Fruit fly (Drosophila melanogaster) whole organism, embryonic: Measurements from ENCODE around the gene Zasp66.

Experiments
- BEAF-32 ChIP-seq: fragments of 200-800 bp; sonication (Bioruptor generic); optimal IDR thresholded peaks from 3 replicates; lab custom pipeline; 2017; ENCODE audit warnings: missing biosample characterization, missing genetic modification characterization, mild to moderate bottlenecking, moderate library complexity, missing genetic modification reagents
- Bgb ChIP-seq: fragments of 200-800 bp; sonication (Bioruptor generic); IDR thresholded peaks from 2 replicates; pipeline ENCODE4 v1.3.6; 2022; ENCODE audit warnings: missing biosample characterization, missing genetic modification characterization; ENCODE audit not compliant: partially characterized antibody
- CG13287 ChIP-seq: fragments of 200-800 bp; sonication (Bioruptor generic); IDR thresholded peaks from 2 replicates; pipeline ENCODE4 v1.3.6; 2022; ENCODE audit warnings: missing biosample characterization, missing genetic modification characterization; ENCODE audit not compliant: partially characterized antibody
- CG13894 ChIP-seq: fragments of 200-800 bp; sonication (Bioruptor generic); optimal IDR thresholded peaks from 3 replicates; lab custom pipeline; 2018; ENCODE audit warnings: missing biosample characterization, mild to moderate bottlenecking, missing genetic modification characterization, moderate library complexity
- CG16813 ChIP-seq: fragments of 200-800 bp; sonication (Bioruptor generic); IDR thresholded peaks from 3 replicates; pipeline ENCODE4 v1.3.6; 2022; ENCODE audit warnings: missing biosample characterization, missing genetic modification characterization; ENCODE audit not compliant: partially characterized antibody
- CG1792 ChIP-seq: fragments of 200-800 bp; sonication (Bioruptor generic); optimal IDR thresholded peaks from 2 replicates; lab custom pipeline; 2016; ENCODE audit warnings: missing biosample characterization, missing genetic modification characterization
- CG2116 ChIP-seq: fragments of 200-800 bp; sonication (Bioruptor generic); optimal IDR thresholded peaks from 3 replicates; lab custom pipeline; 2018; ENCODE audit warnings: missing biosample characterization, mild to moderate bottlenecking, missing genetic modification characterization
- CG30020 ChIP-seq: fragments of 200-800 bp; optimal IDR thresholded peaks from 2 replicates; lab custom pipeline; 2019; ENCODE audit warnings: missing biosample characterization, mild to moderate bottlenecking, missing genetic modification characterization, moderate library complexity
- CG32767 ChIP-seq: fragments of 200-800 bp; sonication (Bioruptor generic); IDR thresholded peaks from 2 replicates; pipeline ENCODE4 v1.3.6; 2022; ENCODE audit warnings: missing biosample characterization, missing genetic modification characterization
- CG34224 ChIP-seq: fragments of 200-800 bp; sonication (Bioruptor generic); IDR thresholded peaks from 3 replicates; pipeline ENCODE4 v1.3.6; 2022; ENCODE audit warnings: missing biosample characterization, missing genetic modification characterization; ENCODE audit not compliant: partially characterized antibody
- CG3838 ChIP-seq: fragments of 200-800 bp; sonication (Bioruptor generic); optimal IDR thresholded peaks from 3 replicates; lab custom pipeline; 2016; ENCODE audit warnings: missing biosample characterization, missing genetic modification characterization
- CG4617 ChIP-seq: fragments of 200-800 bp; sonication (Bioruptor generic); optimal IDR thresholded peaks from 3 replicates; lab custom pipeline; 2016; ENCODE audit warnings: missing biosample characterization, missing genetic modification characterization, borderline replicate concordance
- CG5180 ChIP-seq: fragments of 200-800 bp; sonication (Bioruptor generic); optimal IDR thresholded peaks from 3 replicates; lab custom pipeline; 2017; ENCODE audit warnings: missing biosample characterization, missing genetic modification characterization, mild to moderate bottlenecking, moderate library complexity, missing genetic modification reagents
- CG6791 ChIP-seq: fragments of 200-800 bp; sonication (Bioruptor generic); IDR thresholded peaks from 3 replicates; pipeline ENCODE4 v1.3.6; 2022; ENCODE audit warnings: missing biosample characterization, missing genetic modification characterization; ENCODE audit not compliant: partially characterized antibody
- CG7928 ChIP-seq: fragments of 200-800 bp; sonication (Bioruptor generic); optimal IDR thresholded peaks from 2 replicates; lab custom pipeline; 2017; ENCODE audit warnings: missing biosample characterization, mild to moderate bottlenecking, missing genetic modification characterization
- Dad ChIP-seq: fragments of 200-800 bp; sonication (Bioruptor generic); optimal IDR thresholded peaks from 3 replicates; lab custom pipeline; 2016; ENCODE audit warnings: missing biosample characterization, missing genetic modification characterization
- Dll ChIP-seq: fragments of 200-800 bp; sonication (Bioruptor generic); IDR thresholded peaks from 4 replicates; pipeline ENCODE4 v1.3.6; 2022; ENCODE audit warnings: missing biosample characterization, missing genetic modification characterization; ENCODE audit not compliant: partially characterized antibody
- Doc3 ChIP-seq: fragments of 200-800 bp; sonication (Bioruptor generic); IDR thresholded peaks from 3 replicates; pipeline ENCODE4 v1.3.6; 2022; ENCODE audit warnings: missing biosample characterization, missing genetic modification characterization; ENCODE audit not compliant: partially characterized antibody
- Dp ChIP-seq: fragments of 200-800 bp; sonication (Bioruptor generic); optimal IDR thresholded peaks from 2 replicates; lab custom pipeline; 2018; ENCODE audit warnings: missing biosample characterization, mild to moderate bottlenecking, missing genetic modification characterization, moderate library complexity
- Dref ChIP-seq: fragments of 200-800 bp; sonication (Bioruptor generic); IDR thresholded peaks from 2 replicates; pipeline ENCODE4 v1.3.6; 2022; ENCODE audit warnings: missing biosample characterization, missing genetic modification characterization
- E2f2 ChIP-seq: fragments of 200-800 bp; sonication (Bioruptor generic); IDR thresholded peaks from 2 replicates; pipeline ENCODE4 v1.3.6; 2022; ENCODE audit warnings: missing biosample characterization, missing genetic modification characterization
- ERR ChIP-seq: fragments of 200-800 bp; sonication (Bioruptor generic); optimal IDR thresholded peaks from 2 replicates; lab custom pipeline; 2016; ENCODE audit warnings: missing biosample characterization, missing genetic modification characterization
- Ets97D ChIP-seq: fragments of 200-800 bp; sonication (Bioruptor generic); optimal IDR thresholded peaks from 3 replicates; lab custom pipeline; 2016; ENCODE audit warnings: missing biosample characterization, missing genetic modification characterization
- Hr39 ChIP-seq: fragments of >200 bp; optimal IDR thresholded peaks from 2 replicates; lab custom pipeline; 2017
- Hr78 ChIP-seq, 2 experiments: fragments of 200-800 bp in 1 of 2; fragments of >200 bp in 1 of 2; sonication (Bioruptor generic) in 1 of 2; optimal IDR thresholded peaks; 2 replicates each; lab custom pipeline; 2017 to 2019; ENCODE audit warnings: missing biosample characterization in 2 of 2, missing genetic modification characterization in 2 of 2, mild to moderate bottlenecking in 1 of 2, moderate library complexity in 1 of 2
- MBD-R2 ChIP-seq: fragments of 200-800 bp; sonication (Bioruptor generic); IDR thresholded peaks from 2 replicates; pipeline ENCODE4 v1.3.6; 2022; ENCODE audit warnings: missing biosample characterization, missing genetic modification characterization
- MESR4 ChIP-seq: fragments of 200-800 bp; sonication (Bioruptor generic); optimal IDR thresholded peaks from 2 replicates; lab custom pipeline; 2018; ENCODE audit warnings: missing biosample characterization, mild to moderate bottlenecking, missing genetic modification characterization, moderate library complexity
- Opbp ChIP-seq: fragments of 200-800 bp; sonication (Bioruptor generic); IDR thresholded peaks from 3 replicates; pipeline ENCODE4 v1.3.6; 2022; ENCODE audit warnings: missing biosample characterization, missing genetic modification characterization; ENCODE audit not compliant: partially characterized antibody
- Scr ChIP-seq: fragments of 200-800 bp; sonication (Bioruptor generic); IDR thresholded peaks from 2 replicates; pipeline ENCODE4 v1.3.6; 2022; ENCODE audit warnings: missing biosample characterization, missing genetic modification characterization; ENCODE audit not compliant: partially characterized antibody
- Sry-δ ChIP-seq: fragments of 200-800 bp; sonication (Bioruptor generic); optimal IDR thresholded peaks from 2 replicates; lab custom pipeline; 2016; ENCODE audit warnings: missing biosample characterization, missing genetic modification characterization
- ac ChIP-seq: fragments of 200-800 bp; sonication (Bioruptor generic); optimal IDR thresholded peaks from 3 replicates; lab custom pipeline; 2017; ENCODE audit warnings: missing biosample characterization, mild to moderate bottlenecking, missing genetic modification characterization
- amos ChIP-seq: fragments of 200-800 bp; sonication (Bioruptor generic); IDR thresholded peaks from 2 replicates; pipeline ENCODE4 v1.3.6; 2022; ENCODE audit warnings: missing biosample characterization, missing genetic modification characterization; ENCODE audit not compliant: partially characterized antibody
- bbx ChIP-seq: fragments of 200-800 bp; sonication (Bioruptor generic); IDR thresholded peaks from 2 replicates; pipeline ENCODE4 v1.3.6; 2022; ENCODE audit warnings: missing biosample characterization, missing genetic modification characterization; ENCODE audit not compliant: partially characterized antibody
- cato ChIP-seq: fragments of 200-800 bp; sonication (Bioruptor generic); optimal IDR thresholded peaks from 2 replicates; lab custom pipeline; 2016; ENCODE audit warnings: missing biosample characterization, missing genetic modification characterization, borderline replicate concordance
- ci ChIP-seq: fragments of 200-800 bp; sonication (Bioruptor generic); IDR thresholded peaks from 3 replicates; pipeline ENCODE4 v1.3.6; 2022; ENCODE audit warnings: missing biosample characterization, missing genetic modification characterization
- cwo ChIP-seq: fragments of 200-800 bp; sonication (Bioruptor generic); optimal IDR thresholded peaks from 3 replicates; lab custom pipeline; 2017; ENCODE audit warnings: missing biosample characterization, missing genetic modification characterization, mild to moderate bottlenecking, moderate library complexity, missing genetic modification reagents
- gcm ChIP-seq: fragments of 200-800 bp; sonication (Bioruptor generic); optimal IDR thresholded peaks from 2 replicates; lab custom pipeline; 2019; ENCODE audit warnings: missing biosample characterization, mild to moderate bottlenecking, missing genetic modification characterization, moderate library complexity
- inv ChIP-seq: fragments of 200-800 bp; sonication (Bioruptor generic); IDR thresholded peaks from 2 replicates; pipeline ENCODE4 v1.3.6; 2022; ENCODE audit warnings: missing biosample characterization, missing genetic modification characterization; ENCODE audit not compliant: partially characterized antibody
- knrl ChIP-seq: fragments of 200-800 bp; sonication (Bioruptor generic); IDR thresholded peaks from 3 replicates; pipeline ENCODE4 v1.3.6; 2022; ENCODE audit warnings: missing biosample characterization, missing genetic modification characterization; ENCODE audit not compliant: partially characterized antibody
- lola ChIP-seq, 3 experiments: fragments of >200 bp in 2 of 3; fragments of 200-800 bp in 1 of 3; sonication (Bioruptor generic) in 1 of 3; optimal IDR thresholded peaks; 2 replicates each; lab custom pipeline; 2017 to 2019; ENCODE audit warnings: missing biosample characterization in 3 of 3, missing genetic modification characterization in 3 of 3, mild to moderate bottlenecking in 1 of 3, moderate library complexity in 1 of 3
- p53 ChIP-seq: fragments of 200-800 bp; sonication (Bioruptor generic); optimal IDR thresholded peaks from 2 replicates; lab custom pipeline; 2016; ENCODE audit warnings: missing biosample characterization, missing genetic modification characterization
- pzg ChIP-seq: fragments of 200-800 bp; sonication (Bioruptor generic); optimal IDR thresholded peaks from 3 replicates; lab custom pipeline; 2018; ENCODE audit warnings: missing biosample characterization, mild to moderate bottlenecking, missing genetic modification characterization, moderate library complexity
- so ChIP-seq: fragments of 200-800 bp; sonication (Bioruptor generic); IDR thresholded peaks from 3 replicates; pipeline ENCODE4 v1.3.6; 2022; ENCODE audit warnings: missing biosample characterization, missing genetic modification characterization
- trem ChIP-seq: fragments of 200-800 bp; optimal IDR thresholded peaks from 3 replicates; lab custom pipeline; 2019; ENCODE audit warnings: missing biosample characterization, mild to moderate bottlenecking, missing genetic modification characterization, moderate library complexity
- unc-4 ChIP-seq: fragments of 200-800 bp; sonication (Bioruptor generic); IDR thresholded peaks from 2 replicates; pipeline ENCODE4 v1.3.6; 2022; ENCODE audit warnings: missing biosample characterization, missing genetic modification characterization; ENCODE audit not compliant: partially characterized antibody

Gene Zasp66

dm6 chr3L:8623702-8624421 lies at the start of gene Zasp66, which contains the start of gene GAPsec:
Zasp66 (plus strand) TSS chr3L:8624371.
GAPsec (minus strand) TSS chr3L:8623901.
- TF ChIP-seq CG3838 (GFP tag; lab: Kevin White, UChicago) (peak; percentile 83), ci (no peak), Sry-δ (peak; percentile 28), unc-4 (GFP tag; lab: Robert Waterston, UW) (peak; percentile 34; the same call in 1 of the 2 replicates), cwo (GFP tag; lab: Kevin White, UChicago) (no peak), CG16813 (GFP tag; lab: Robert Waterston, UW) (peak; percentile 33; the same call in 2 of the 3 replicates), Dref (peak; percentile 80), Bgb (GFP tag; lab: Robert Waterston, UW) (0 out of 2 replicates have a peak, but pooled peaks have one; percentile 47), amos (GFP tag; lab: Robert Waterston, UW) (peak; percentile 49), CG6791 (GFP tag; lab: Robert Waterston, UW) (peak; percentile 41; the same call in 2 of the 3 replicates), CG1792 (GFP tag; lab: Kevin White, UChicago) (no peak), CG5180 (GFP tag; lab: Kevin White, UChicago) (no peak), Doc3 (GFP tag; lab: Robert Waterston, UW) (peak; percentile 39; the same call in 1 of the 3 replicates), Ets97D (GFP tag; lab: Kevin White, UChicago) (peak; percentile 8), MBD-R2 (peak; percentile 61), CG4617 (GFP tag; lab: Kevin White, UChicago) (peak; percentile 54), MESR4 (GFP tag; lab: Kevin White, UChicago) (peak; percentile 42), Opbp (GFP tag; lab: Robert Waterston, UW) (0 out of 3 replicates have a peak, but pooled peaks have one; percentile 31), Dll (GFP tag; lab: Robert Waterston, UW) (peak; percentile 63; the same call in 2 of the 4 replicates), bbx (GFP tag; lab: Robert Waterston, UW) (peak; percentile 39; the same call in 1 of the 2 replicates), CG32767 (GFP tag; lab: Robert Waterston, UW) (no peak), CG13287 (GFP tag; lab: Robert Waterston, UW) (peak; percentile 70), Hr39 (lab: Kevin White, UChicago) (no peak), Dp (GFP tag; lab: Kevin White, UChicago) (peak; percentile 90), knrl (GFP tag; lab: Robert Waterston, UW) (peak; percentile 19; the same call in 1 of the 3 replicates), BEAF-32 (GFP tag; lab: Kevin White, UChicago) (peak; percentile 41), Dad (GFP tag; lab: Kevin White, UChicago) (no peak), CG30020 (tag; lab: Kevin White, UChicago) (no peak), CG34224 (GFP tag; lab: Robert Waterston, UW) (peak; percentile 63; the same call in 2 of the 3 replicates), CG13894 (tag; lab: Kevin White, UChicago) (no peak), E2f2 (peak; percentile 92), lola (GFP tag; optimal IDR thresholded peaks at IDR 0.05; lab: Kevin White, UChicago) (no peak), Scr (GFP tag; lab: Robert Waterston, UW) (peak; percentile 56), so (no peak), CG7928 (GFP tag; lab: Kevin White, UChicago) (no peak), CG2116 (peak; percentile 85), cato (no peak), pzg (peak; percentile 42), inv (GFP tag; lab: Robert Waterston, UW) (0 out of 2 replicates have a peak, but pooled peaks have one; percentile 9), ac (GFP tag; lab: Kevin White, UChicago) (no peak), p53 (GFP tag; lab: Kevin White, UChicago) (no peak), ERR (no peak), Hr78 (GFP tag; optimal IDR thresholded peaks at IDR 0.05; lab: Kevin White, UChicago) (no peak), trem (tag; lab: Kevin White, UChicago) (peak; percentile 27), gcm (GFP tag; lab: Kevin White, UChicago) (no peak)
